In the genomic region with DNA sequence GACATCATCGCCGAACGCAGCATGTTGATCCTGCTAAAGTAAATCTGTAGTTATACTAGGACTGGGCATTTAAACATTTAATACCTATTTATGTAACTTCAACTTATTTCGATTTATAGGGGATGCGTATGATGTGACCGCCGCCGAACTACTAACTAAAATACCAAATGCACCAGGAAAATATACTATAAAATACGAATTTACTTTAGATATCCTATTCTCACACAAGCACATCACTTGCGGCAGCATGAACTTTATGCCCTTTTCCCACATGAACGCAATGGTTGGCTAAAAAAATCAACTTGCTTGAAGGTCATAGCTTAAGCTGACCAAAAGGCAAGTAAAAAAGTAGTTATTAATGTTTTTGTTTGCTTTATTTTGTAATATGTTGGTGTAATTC, we compare ENCODE assay signal across 1 fruit fly cellular context.
TF ChIP-seq lines count a peak whose summit lies in the region.

Gene ND-20, minus strand, starts transcription at position 155 of the 400 bp plus-strand sequence.

TF ChIP-seq in whole organism, embryonic, 481 proteins besides CTCF, POLR2A, EP300 and RAD21 (continued from another document):
- TF ChIP-seq HmgZ (tag; optimal IDR thresholded peaks at IDR 0.05; lab: Kevin White, UChicago) (peak; percentile 34), cato (GFP tag; optimal IDR thresholded peaks at IDR 0.05; lab: Kevin White, UChicago; ENCODE audit: borderline replicate concordance) (no peak), CG8478 (optimal IDR thresholded peaks at IDR 0.05; lab: Kevin White, UChicago) (no peak), CG7372 (GFP tag; IDR thresholded peaks at IDR 0.05; lab: Robert Waterston, UW) (no peak), CG18476 (GFP tag; optimal IDR thresholded peaks at IDR 0.05; lab: Kevin White, UChicago) (no peak), CG2889 (GFP tag; IDR thresholded peaks at IDR 0.05; lab: Robert Waterston, UW) (no peak), C15 (GFP tag; IDR thresholded peaks at IDR 0.05; lab: Robert Waterston, UW) (no peak), CG9609 (GFP tag; optimal IDR thresholded peaks at IDR 0.05; lab: Kevin White, UChicago) (no peak), CG6689 (GFP tag; IDR thresholded peaks at IDR 0.05; lab: Robert Waterston, UW) (no peak), ap (GFP tag; IDR thresholded peaks at IDR 0.05; lab: Robert Waterston, UW) (no peak), pros (GFP tag; optimal IDR thresholded peaks at IDR 0.05; lab: Kevin White, UChicago) (no peak), CG4730 (GFP tag; IDR thresholded peaks at IDR 0.05; lab: Robert Waterston, UW) (no peak), Stat92E (GFP tag; optimal IDR thresholded peaks at IDR 0.05; lab: Kevin White, UChicago) (peak in 1 of 3 experiments; percentile 90), Sox100B (GFP tag; optimal IDR thresholded peaks at IDR 0.05; lab: Kevin White, UChicago) (no peak), CG10565 (GFP tag; optimal IDR thresholded peaks at IDR 0.05; lab: Kevin White, UChicago) (no peak), CG34376 (GFP tag; optimal IDR thresholded peaks at IDR 0.05; lab: Kevin White, UChicago) (no peak), mld (GFP tag; IDR thresholded peaks at IDR 0.05; lab: Robert Waterston, UW; ENCODE audit: partially characterized antibody) (no peak), NC2β (GFP tag; optimal IDR thresholded peaks at IDR 0.05; lab: Kevin White, UChicago) (peak; percentile 4), CG2875 (GFP tag; optimal IDR thresholded peaks at IDR 0.05; lab: Kevin White, UChicago) (no peak), tx (GFP tag; optimal IDR thresholded peaks at IDR 0.05; lab: Kevin White, UChicago) (no peak), sob (GFP tag; IDR thresholded peaks at IDR 0.05; lab: Robert Waterston, UW) (0 out of 2 replicates have a peak, but pooled peaks have one; percentile 23), sug (tag; optimal IDR thresholded peaks at IDR 0.05; lab: Kevin White, UChicago) (peak; percentile 22), GATAe (GFP tag; conservative IDR thresholded peaks at IDR 0.05; lab: Robert Waterston, UW) (no peak), CG1529 (GFP tag; optimal IDR thresholded peaks at IDR 0.05; lab: Kevin White, UChicago) (no peak), nau (GFP tag; optimal IDR thresholded peaks at IDR 0.05; lab: Kevin White, UChicago) (no peak), gcm (GFP tag; optimal IDR thresholded peaks at IDR 0.05; lab: Kevin White, UChicago) (peak; percentile 13), Dll (GFP tag; IDR thresholded peaks at IDR 0.05; lab: Robert Waterston, UW; ENCODE audit: partially characterized antibody) (no peak), CG1233 (GFP tag; optimal IDR thresholded peaks at IDR 0.05; lab: Kevin White, UChicago) (no peak), CG11723 (GFP tag; optimal IDR thresholded peaks at IDR 0.05; lab: Kevin White, UChicago) (peak; percentile 12), gt (GFP tag; IDR thresholded peaks at IDR 0.05; lab: Robert Waterston, UW) (no peak), sna (GFP tag; IDR thresholded peaks at IDR 0.05; lab: Robert Waterston, UW; ENCODE audit: partially characterized antibody) (no peak), CG10431 (GFP tag; optimal IDR thresholded peaks at IDR 0.05; lab: Kevin White, UChicago) (no peak), gfzf (GFP tag; optimal IDR thresholded peaks at IDR 0.05; lab: Kevin White, UChicago) (peak; percentile 86), ems (GFP tag; optimal IDR thresholded peaks at IDR 0.05; lab: Kevin White, UChicago) (no peak), Jarid2 (GFP tag; optimal IDR thresholded peaks at IDR 0.05; lab: Kevin White, UChicago) (no peak), HHEX (GFP tag; optimal IDR thresholded peaks at IDR 0.05; lab: Kevin White, UChicago) (no peak), Atf3 (GFP tag; optimal IDR thresholded peaks at IDR 0.05; lab: Kevin White, UChicago) (no peak), CG14050 (GFP tag; IDR thresholded peaks at IDR 0.05; lab: Robert Waterston, UW) (no peak), CG9727 (GFP tag; optimal IDR thresholded peaks at IDR 0.05; lab: Kevin White, UChicago) (no peak), pnt (GFP tag; optimal IDR thresholded peaks at IDR 0.05; lab: Kevin White, UChicago) (peak; percentile 14), Dip3 (GFP tag; optimal IDR thresholded peaks at IDR 0.05; lab: Kevin White, UChicago) (no peak), Lhr (GFP tag; optimal IDR thresholded peaks at IDR 0.05; lab: Kevin White, UChicago) (peak; percentile 53), Blimp-1 (GFP tag; optimal IDR thresholded peaks at IDR 0.05; lab: Kevin White, UChicago) (no peak), grau (tag; optimal IDR thresholded peaks at IDR 0.05; lab: Kevin White, UChicago) (peak; percentile 40), sd (tag; optimal IDR thresholded peaks at IDR 0.05; lab: Kevin White, UChicago) (no peak)
